Worm (Caenorhabditis elegans): Measurements from ENCODE around the gene C06B3.7.

Gene C06B3.7

DNA sequence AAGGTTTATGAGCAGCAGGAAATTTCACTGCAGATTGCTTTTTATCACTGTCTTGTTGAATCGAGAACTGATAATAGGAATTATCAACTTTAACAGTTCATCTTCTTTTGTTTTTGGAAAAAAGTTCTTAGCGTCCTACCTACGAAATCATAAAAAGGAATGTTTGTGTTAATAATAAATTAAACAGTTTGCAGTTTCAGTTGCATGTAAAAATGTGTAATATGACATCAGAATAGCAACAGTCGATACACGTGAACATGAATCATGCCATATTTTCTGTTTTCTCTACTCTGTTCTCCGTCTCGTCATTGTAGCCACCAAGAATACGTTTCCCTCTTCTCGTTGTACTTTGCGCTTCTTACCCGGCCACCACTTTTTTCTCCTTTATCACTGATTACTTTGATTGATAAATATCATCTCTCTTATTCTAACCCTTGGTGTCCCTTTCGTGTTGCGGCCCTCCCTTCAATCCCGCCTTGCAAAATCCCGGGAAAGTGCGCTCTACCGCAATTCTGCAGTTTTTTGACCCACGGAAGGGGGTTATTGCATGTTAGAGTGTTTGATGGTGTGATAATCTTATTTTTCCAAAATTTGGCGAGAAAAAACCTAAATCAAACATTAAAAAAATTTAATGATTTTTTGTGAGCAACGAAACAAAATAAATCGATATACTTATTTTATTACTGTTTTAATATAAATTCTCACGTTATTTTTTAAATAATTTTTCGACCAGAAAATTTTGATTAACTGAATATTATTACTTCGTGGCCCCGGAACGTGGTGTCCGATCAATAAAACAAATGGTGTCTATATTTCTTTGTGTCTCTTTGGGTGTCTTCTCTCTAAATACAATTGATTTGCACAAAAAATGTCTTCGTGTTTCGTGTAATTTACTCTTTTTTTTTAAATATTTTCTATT lies 16.8 kb upstream of the C06B3.7 start, which contains the start of gene sptl-3:
Gene sptl-3 (plus strand): TSS at position 869 of the 919 bp plus-strand sequence.
- no peak for TF ChIP-seq hmbx-1 (tag; optimal IDR thresholded peaks at IDR 0.05)
- TF ChIP-seq aly-1 (tag; optimal IDR thresholded peaks at IDR 0.05): no peak
- TF ChIP-seq F13C5.2 (tag; optimal IDR thresholded peaks at IDR 0.05): no peak
- TF ChIP-seq hnd-1 (tag; optimal IDR thresholded peaks at IDR 0.05): no peak
- no peak for TF ChIP-seq flt-1 (GFP tag; IDR thresholded peaks at IDR 0.05)

DNA sequence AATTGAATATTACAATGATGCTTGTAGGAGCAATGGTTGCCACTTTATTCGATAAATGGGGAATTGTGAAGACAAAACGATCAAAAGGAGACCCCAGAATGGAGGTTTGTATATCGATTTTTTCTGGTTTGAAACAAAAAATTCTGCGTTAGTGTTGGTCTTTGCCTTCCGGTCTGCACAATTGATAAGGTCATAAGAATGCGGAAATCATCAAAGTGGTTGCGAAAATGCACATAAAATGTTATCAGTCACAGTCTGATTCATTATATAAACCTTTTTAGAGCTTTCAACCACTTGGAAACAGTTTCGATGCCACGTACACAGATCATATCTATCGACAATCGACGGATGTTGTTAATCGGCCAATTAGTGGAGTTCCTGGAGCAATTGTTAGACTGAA lies 15.9 kb upstream of the C06B3.7 start:
- TF ChIP-seq scrt-1 (GFP tag; IDR thresholded peaks at IDR 0.05) (no peak), ama-1 (optimal IDR thresholded peaks at IDR 0.05) (no peak), pes-1 (GFP tag; IDR thresholded peaks at IDR 0.05) (no peak), tbx-11 (GFP tag; IDR thresholded peaks at IDR 0.05) (no peak)

DNA sequence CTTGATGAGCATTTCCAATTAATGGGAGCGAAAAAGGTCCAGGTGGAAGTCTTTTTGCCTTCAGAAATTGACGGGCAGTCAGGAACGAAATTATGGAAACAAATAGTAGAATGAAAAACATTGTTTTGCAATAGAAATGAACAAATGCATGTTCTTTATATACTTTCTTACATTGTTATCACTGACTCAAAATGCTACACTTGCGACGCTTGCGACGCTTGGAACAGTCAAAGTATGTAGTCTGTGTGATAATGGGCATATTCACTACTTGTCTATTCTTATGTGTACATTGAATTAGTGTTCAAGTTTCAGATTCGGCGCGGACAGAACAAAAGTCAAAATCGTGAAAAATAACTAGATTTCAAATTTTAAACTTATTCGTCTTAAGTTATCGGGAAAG lies 11.1 kb upstream of the C06B3.7 start, which contains the start of gene cyp-35C1:
Gene cyp-35C1 (minus strand): TSS at position 132 of the 400 bp plus-strand sequence.
- TF ChIP-seq ama-1 (optimal IDR thresholded peaks at IDR 0.05): no peak
- no peak for TF ChIP-seq tbx-37 (GFP tag; conservative IDR thresholded peaks at IDR 0.05)
- TF ChIP-seq B0310.2 (tag; optimal IDR thresholded peaks at IDR 0.05): no peak
- TF ChIP-seq ceh-36 (tag; optimal IDR thresholded peaks at IDR 0.05): no peak
- TF ChIP-seq hnd-1 (tag; optimal IDR thresholded peaks at IDR 0.05): no peak
- TF ChIP-seq ets-7 (tag; optimal IDR thresholded peaks at IDR 0.05): no peak
- TF ChIP-seq aly-1 (tag; optimal IDR thresholded peaks at IDR 0.05): no peak
- no peak for TF ChIP-seq hmg-4 (GFP tag; optimal IDR thresholded peaks at IDR 0.05)
- TF ChIP-seq sea-1 (GFP tag; conservative IDR thresholded peaks at IDR 0.05): no peak
- no peak for TF ChIP-seq F13C5.2 (tag; optimal IDR thresholded peaks at IDR 0.05)
- no peak for TF ChIP-seq pes-1 (GFP tag; IDR thresholded peaks at IDR 0.05)
- TF ChIP-seq flt-1 (GFP tag; IDR thresholded peaks at IDR 0.05): no peak
- no peak for TF ChIP-seq scrt-1 (GFP tag; IDR thresholded peaks at IDR 0.05)
- TF ChIP-seq tra-4 (tag; optimal IDR thresholded peaks at IDR 0.05): no peak
- no peak for TF ChIP-seq ceh-13 (GFP tag; optimal IDR thresholded peaks at IDR 0.05)
- no peak for TF ChIP-seq tbx-11 (GFP tag; IDR thresholded peaks at IDR 0.05)
- no peak for TF ChIP-seq hmbx-1 (tag; optimal IDR thresholded peaks at IDR 0.05)

DNA sequence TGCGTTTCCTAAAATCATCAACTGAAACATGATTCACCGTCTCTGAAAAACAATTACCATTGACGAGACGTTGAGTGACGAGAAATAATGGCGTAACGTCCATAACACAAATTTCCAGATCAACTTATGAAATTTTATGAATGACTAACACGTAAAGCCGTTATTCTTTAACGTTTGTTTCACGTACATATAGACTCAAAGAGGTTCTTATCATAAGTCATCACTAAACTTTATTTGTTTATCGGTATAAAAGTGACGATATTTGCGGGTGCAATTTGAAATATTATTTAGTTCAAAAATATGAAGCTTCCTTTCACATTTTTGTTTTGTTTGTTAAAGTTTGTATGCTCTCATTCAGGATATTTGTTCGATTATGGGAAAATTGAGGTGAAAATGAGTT lies 10.3 kb upstream of the C06B3.7 start, which contains the start of gene oac-3:
Gene oac-3 (plus strand): TSS at position 301 of the 400 bp plus-strand sequence.
- TF ChIP-seq flt-1 (GFP tag; IDR thresholded peaks at IDR 0.05) (no peak), hmbx-1 (tag; optimal IDR thresholded peaks at IDR 0.05) (no peak), F13C5.2 (tag; optimal IDR thresholded peaks at IDR 0.05) (no peak), tbx-37 (GFP tag; conservative IDR thresholded peaks at IDR 0.05) (no peak), ets-7 (tag; optimal IDR thresholded peaks at IDR 0.05) (no peak), tra-4 (tag; optimal IDR thresholded peaks at IDR 0.05) (no peak)

DNA sequence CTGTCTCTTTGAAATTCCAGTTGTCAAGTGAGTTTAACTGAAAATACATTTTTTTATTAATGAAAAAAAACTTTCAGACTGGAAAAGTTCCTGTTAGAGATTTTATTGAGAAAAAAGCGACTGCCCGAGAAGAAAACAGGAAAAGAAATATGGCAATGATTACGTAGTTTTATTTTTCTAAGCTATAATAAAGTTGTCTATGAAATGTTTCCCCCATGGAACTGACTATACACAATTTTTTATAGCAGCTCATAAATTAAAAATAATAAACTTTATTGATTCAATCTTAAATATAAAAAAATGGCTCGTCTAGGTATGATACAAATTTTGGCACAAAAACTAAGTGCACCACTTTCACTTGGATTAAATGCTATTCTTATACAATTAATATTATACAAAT lies 7.0 kb upstream of the C06B3.7 start, which contains the start of gene C06B3.1:
Gene C06B3.1 (plus strand): TSS at position 301 of the 400 bp plus-strand sequence.
- TF ChIP-seq tra-4 (tag; optimal IDR thresholded peaks at IDR 0.05) (no peak), ets-7 (tag; optimal IDR thresholded peaks at IDR 0.05) (no peak), hmbx-1 (tag; optimal IDR thresholded peaks at IDR 0.05) (no peak), aly-1 (tag; optimal IDR thresholded peaks at IDR 0.05) (no peak), scrt-1 (GFP tag; IDR thresholded peaks at IDR 0.05) (no peak), sea-1 (GFP tag; conservative IDR thresholded peaks at IDR 0.05) (no peak), hnd-1 (tag; optimal IDR thresholded peaks at IDR 0.05) (no peak), ama-1 (optimal IDR thresholded peaks at IDR 0.05) (no peak), pes-1 (GFP tag; IDR thresholded peaks at IDR 0.05) (no peak), flt-1 (GFP tag; IDR thresholded peaks at IDR 0.05) (no peak), tbx-37 (GFP tag; conservative IDR thresholded peaks at IDR 0.05) (no peak), B0310.2 (tag; optimal IDR thresholded peaks at IDR 0.05) (no peak), F13C5.2 (tag; optimal IDR thresholded peaks at IDR 0.05) (no peak), tbx-11 (GFP tag; IDR thresholded peaks at IDR 0.05) (no peak), hmg-4 (GFP tag; optimal IDR thresholded peaks at IDR 0.05) (no peak), ceh-13 (GFP tag; optimal IDR thresholded peaks at IDR 0.05) (no peak), ceh-36 (tag; optimal IDR thresholded peaks at IDR 0.05) (no peak)

DNA sequence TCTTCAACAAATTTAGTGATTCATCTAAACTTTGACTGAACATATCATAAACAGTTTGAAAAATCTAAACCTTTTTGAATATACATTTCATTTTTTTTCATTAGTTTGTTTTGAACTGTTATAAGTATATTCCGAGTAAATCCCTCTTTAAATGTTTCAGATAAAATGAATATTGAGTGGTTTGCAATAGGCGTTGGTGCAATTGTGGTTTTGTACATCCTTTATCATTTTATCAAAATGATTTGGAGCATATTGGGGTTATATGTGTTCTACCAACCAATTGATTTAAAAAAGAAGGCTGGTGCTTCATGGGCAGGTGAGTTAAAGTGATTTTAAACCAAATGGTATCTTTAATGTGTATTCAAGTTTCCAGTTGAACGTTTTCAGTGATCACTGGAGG lies 5.0 kb upstream of the C06B3.7 start, which contains the start of gene stdh-3:
Gene stdh-3 (plus strand): TSS at position 166 of the 400 bp plus-strand sequence.
- TF ChIP-seq tbx-37 (GFP tag; conservative IDR thresholded peaks at IDR 0.05) (no peak), tbx-11 (GFP tag; IDR thresholded peaks at IDR 0.05) (no peak), ceh-13 (GFP tag; optimal IDR thresholded peaks at IDR 0.05) (no peak), scrt-1 (GFP tag; IDR thresholded peaks at IDR 0.05) (no peak), ceh-36 (tag; optimal IDR thresholded peaks at IDR 0.05) (no peak), hmbx-1 (tag; optimal IDR thresholded peaks at IDR 0.05) (no peak), flt-1 (GFP tag; IDR thresholded peaks at IDR 0.05) (no peak)

DNA sequence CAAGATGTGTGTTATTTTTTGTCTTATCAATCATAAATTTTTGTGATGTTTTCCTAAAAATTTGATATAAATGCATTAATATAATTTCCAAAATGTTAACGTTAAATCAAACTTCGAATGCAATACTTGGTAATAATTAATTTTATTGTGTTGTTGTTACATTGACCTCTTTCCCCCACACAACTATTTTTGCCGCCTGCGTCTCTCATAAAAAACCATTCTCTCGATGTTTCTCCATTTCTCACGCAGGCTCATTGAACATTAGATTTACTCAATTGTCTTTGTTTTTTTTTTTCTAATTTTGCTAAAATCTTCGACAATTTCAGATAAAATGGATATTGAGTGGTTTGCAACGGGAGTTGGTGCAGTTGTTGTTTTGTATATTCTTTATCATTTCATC lies 3.3 kb upstream of the C06B3.7 start, which contains the start of gene stdh-1:
Gene stdh-1 (plus strand): TSS at position 327 of the 400 bp plus-strand sequence.
- TF ChIP-seq tbx-37 (GFP tag; conservative IDR thresholded peaks at IDR 0.05) (no peak), aly-1 (tag; optimal IDR thresholded peaks at IDR 0.05) (no peak), tbx-11 (GFP tag; IDR thresholded peaks at IDR 0.05) (no peak), sea-1 (GFP tag; conservative IDR thresholded peaks at IDR 0.05) (no peak), tra-4 (tag; optimal IDR thresholded peaks at IDR 0.05) (no peak), hmg-4 (GFP tag; optimal IDR thresholded peaks at IDR 0.05) (no peak), hmbx-1 (tag; optimal IDR thresholded peaks at IDR 0.05) (no peak), F13C5.2 (tag; optimal IDR thresholded peaks at IDR 0.05) (no peak), ama-1 (optimal IDR thresholded peaks at IDR 0.05) (no peak), ceh-13 (GFP tag; optimal IDR thresholded peaks at IDR 0.05) (no peak), scrt-1 (GFP tag; IDR thresholded peaks at IDR 0.05) (no peak), hnd-1 (tag; optimal IDR thresholded peaks at IDR 0.05) (no peak), ets-7 (tag; optimal IDR thresholded peaks at IDR 0.05) (no peak), flt-1 (GFP tag; IDR thresholded peaks at IDR 0.05) (no peak), pes-1 (GFP tag; IDR thresholded peaks at IDR 0.05) (no peak), ceh-36 (tag; optimal IDR thresholded peaks at IDR 0.05) (no peak), B0310.2 (tag; optimal IDR thresholded peaks at IDR 0.05) (no peak)

All from whole organism, early embryonic.